Worm (Caenorhabditis elegans): Measurements from ENCODE around the gene nhr-150.
A peak's percentile ranks its signal among the peaks of the same experiment; 100 is the strongest.

nhr-150 gene

DNA sequence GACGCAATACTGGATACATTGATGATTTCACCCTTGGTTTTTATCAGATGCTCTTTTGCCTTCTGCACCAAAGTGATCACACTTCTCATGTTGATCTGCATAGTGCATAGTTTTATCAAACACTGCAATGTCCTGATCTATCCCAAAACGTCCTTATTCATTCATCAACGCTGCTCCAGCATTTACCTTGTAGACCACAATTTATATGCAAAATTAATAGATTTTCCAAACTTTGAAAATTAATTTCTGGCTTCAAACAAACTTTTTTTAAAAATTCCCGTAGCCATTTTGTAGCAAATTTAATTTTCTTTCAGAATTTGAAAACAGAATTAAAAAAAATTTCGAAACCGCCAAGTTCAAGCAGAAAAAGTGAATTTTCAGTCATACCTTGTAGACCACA, 3.3 kb upstream of the nhr-150 start, which contains the start of gene C06B8.3:
Gene C06B8.3 (minus strand): TSS at position 101 of the 400 bp plus-strand sequence.
- TF ChIP-seq gmeb-2 (tag; optimal IDR thresholded peaks at IDR 0.05) = no peak

DNA sequence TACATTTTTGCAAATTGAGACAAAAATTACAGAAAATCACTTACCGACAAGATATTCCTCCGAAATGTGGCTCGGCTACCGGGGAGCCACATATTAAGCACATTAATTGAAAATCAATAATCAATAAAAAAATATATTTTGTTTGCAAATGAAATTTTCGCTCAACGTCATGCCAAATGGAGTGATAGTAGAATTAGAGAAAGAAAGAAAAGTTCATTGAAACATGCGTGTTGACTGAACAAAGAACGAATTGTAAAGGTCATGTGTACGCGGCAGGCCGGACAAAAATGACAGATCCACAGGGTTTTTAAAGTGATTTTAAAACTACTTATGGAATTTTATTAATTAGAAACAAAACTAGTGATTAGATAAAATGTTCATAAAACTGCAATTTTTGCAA, 2.3 kb upstream of the nhr-150 start:
- TF ChIP-seq pha-4 (tag; optimal IDR thresholded peaks at IDR 0.05) (no peak), hlh-6 (tag; optimal IDR thresholded peaks at IDR 0.05) (no peak), ceh-14 (tag; optimal IDR thresholded peaks at IDR 0.05) (no peak), pha-2 (tag; optimal IDR thresholded peaks at IDR 0.05) (no peak), nhr-232 (tag; optimal IDR thresholded peaks at IDR 0.05) (no peak), sox-4 (tag; optimal IDR thresholded peaks at IDR 0.05) (no peak), unc-3 (GFP tag; conservative IDR thresholded peaks at IDR 0.05) (no peak), unc-3 (tag; optimal IDR thresholded peaks at IDR 0.05) (no peak), ceh-6 (GFP tag; optimal IDR thresholded peaks at IDR 0.05) (no peak), ceh-48 (tag; optimal IDR thresholded peaks at IDR 0.05) (no peak), unc-42 (tag; optimal IDR thresholded peaks at IDR 0.05) (no peak), hlh-13 (GFP tag; optimal IDR thresholded peaks at IDR 0.05) (no peak), elt-2 (tag; optimal IDR thresholded peaks at IDR 0.05) (no peak), nhr-11 (tag; optimal IDR thresholded peaks at IDR 0.05) (no peak), tbx-2 (tag; optimal IDR thresholded peaks at IDR 0.05) (no peak), unc-86 (tag; optimal IDR thresholded peaks at IDR 0.05) (no peak), ama-1 (optimal IDR thresholded peaks at IDR 0.05) (no peak), C38D4.7 (GFP tag; optimal IDR thresholded peaks at IDR 0.05) (no peak), ceh-19 (GFP tag; optimal IDR thresholded peaks at IDR 0.05) (no peak)

DNA sequence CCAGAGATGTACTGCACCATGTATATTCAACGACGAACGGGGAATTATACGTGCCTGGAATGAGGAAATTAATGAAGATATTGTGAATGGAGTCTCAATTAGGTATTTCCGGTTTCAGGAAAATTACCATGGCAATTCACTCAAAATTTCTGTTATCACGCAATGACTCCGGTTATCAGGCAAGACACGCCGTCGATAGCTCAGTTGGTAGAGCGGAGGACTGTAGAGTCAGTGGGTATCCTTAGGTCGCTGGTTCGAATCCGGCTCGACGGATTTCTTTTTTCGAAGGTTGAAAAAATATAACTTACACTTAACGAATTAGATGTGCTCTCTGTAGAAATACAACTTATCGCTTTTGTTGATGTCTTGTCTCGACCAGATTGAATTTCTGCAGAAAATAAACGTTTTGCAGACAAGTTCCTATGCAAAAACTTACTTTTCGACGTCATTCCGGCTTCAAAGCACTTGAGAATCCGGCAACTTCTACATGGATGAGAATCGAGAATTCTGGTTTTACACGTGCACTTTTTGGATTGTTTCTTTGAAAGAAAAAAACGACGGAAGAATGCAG, 675 bp downstream of the nhr-150 start:
- TF ChIP-seq syd-9 (tag; optimal IDR thresholded peaks at IDR 0.05) = no peak
- TF ChIP-seq dmd-4 (tag; optimal IDR thresholded peaks at IDR 0.05; ENCODE audit: borderline replicate concordance) = no peak
- TF ChIP-seq ceh-45 (GFP tag; IDR thresholded peaks at IDR 0.05) = no peak
- TF ChIP-seq pqm-1 (tag; optimal IDR thresholded peaks at IDR 0.05) = no peak
- no peak for TF ChIP-seq elt-4 (tag; optimal IDR thresholded peaks at IDR 0.05)
- no peak for TF ChIP-seq sdc-2 (tag; optimal IDR thresholded peaks at IDR 0.05)
- TF ChIP-seq tbx-2 (tag; optimal IDR thresholded peaks at IDR 0.05) = no peak
- TF ChIP-seq elt-2 (tag; optimal IDR thresholded peaks at IDR 0.05) = no peak
- no peak for TF ChIP-seq ceh-24 (tag; optimal IDR thresholded peaks at IDR 0.05)
- TF ChIP-seq pros-1 (tag; optimal IDR thresholded peaks at IDR 0.05) = no peak
- TF ChIP-seq rnt-1 (tag; optimal IDR thresholded peaks at IDR 0.05) = no peak
- no peak for TF ChIP-seq ceh-22 (tag; optimal IDR thresholded peaks at IDR 0.05)
- TF ChIP-seq K02D7.2 (tag; optimal IDR thresholded peaks at IDR 0.05) = no peak

DNA sequence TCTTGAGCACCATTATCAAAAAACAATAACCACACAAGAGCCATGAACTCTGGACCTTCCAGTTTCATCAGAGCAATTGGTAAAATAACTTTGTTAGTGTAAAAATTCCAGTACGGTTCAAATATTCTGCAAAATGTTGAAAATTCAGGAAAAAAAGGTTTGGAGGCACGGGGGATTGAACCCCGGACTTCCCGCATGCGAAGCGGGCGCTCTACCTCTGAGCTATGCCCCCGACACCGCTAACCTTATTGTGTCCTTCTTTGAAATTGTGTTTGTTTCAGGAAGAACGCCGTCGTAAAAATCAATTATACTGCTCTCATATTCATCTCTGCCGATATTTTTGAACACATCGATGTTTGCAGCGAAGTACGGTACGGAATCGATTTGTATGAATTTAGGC, 1.4 kb downstream of the nhr-150 start:
- no peak for TF ChIP-seq ztf-16 (tag; optimal IDR thresholded peaks at IDR 0.05)
- no peak for TF ChIP-seq ceh-14 (tag; optimal IDR thresholded peaks at IDR 0.05)
- TF ChIP-seq lin-11 (tag; optimal IDR thresholded peaks at IDR 0.05) = no peak
- TF ChIP-seq unc-86 (tag; optimal IDR thresholded peaks at IDR 0.05) = no peak
- TF ChIP-seq sdc-2 (tag; optimal IDR thresholded peaks at IDR 0.05) = no peak
- TF ChIP-seq tbx-2 (tag; optimal IDR thresholded peaks at IDR 0.05) = no peak
- no peak for TF ChIP-seq sox-2 (GFP tag; IDR thresholded peaks at IDR 0.05)
- no peak for TF ChIP-seq ceh-48 (tag; optimal IDR thresholded peaks at IDR 0.05)
- no peak for TF ChIP-seq K09A11.1 (tag; optimal IDR thresholded peaks at IDR 0.05; ENCODE audit: insufficient read depth)
- TF ChIP-seq C38D4.7 (GFP tag; optimal IDR thresholded peaks at IDR 0.05) = no peak
- TF ChIP-seq pag-3 (tag; optimal IDR thresholded peaks at IDR 0.05; ENCODE audit: borderline replicate concordance) = no peak

DNA sequence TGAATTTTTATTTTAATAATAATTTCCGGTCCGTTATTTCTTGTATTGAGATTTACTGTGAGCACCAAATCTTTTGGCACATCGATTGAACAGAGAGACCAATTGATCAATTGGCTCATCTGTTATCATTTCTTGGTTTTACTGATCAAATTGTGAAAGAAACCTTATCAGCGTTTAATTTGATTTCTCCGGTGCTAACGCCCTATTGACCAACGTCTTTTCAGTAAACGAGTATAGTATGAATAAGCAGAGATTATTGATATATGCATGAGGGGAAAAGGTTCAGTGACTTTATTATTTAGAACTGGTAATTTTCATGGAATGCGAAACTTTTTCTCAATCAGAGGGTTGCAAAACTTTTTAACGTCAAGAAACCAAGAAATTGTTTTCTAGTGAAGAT, 2.2 kb downstream of the nhr-150 start:
- TF ChIP-seq pha-4 (tag; optimal IDR thresholded peaks at IDR 0.05) (no peak), elt-2 (tag; optimal IDR thresholded peaks at IDR 0.05) (peak; percentile 46)
